Fruit fly (Drosophila melanogaster) whole organism, larva: ENCODE data around the gene CG7714.

ENCODE experiments used
- noc ChIP-seq: fragments of 200-800 bp; sonication (Bioruptor generic); optimal IDR thresholded peaks from 3 replicates; lab custom pipeline; 2019; ENCODE audit warnings: missing biosample characterization, mild to moderate bottlenecking, missing genetic modification characterization, moderate library complexity

Gene CG7714

DNA sequence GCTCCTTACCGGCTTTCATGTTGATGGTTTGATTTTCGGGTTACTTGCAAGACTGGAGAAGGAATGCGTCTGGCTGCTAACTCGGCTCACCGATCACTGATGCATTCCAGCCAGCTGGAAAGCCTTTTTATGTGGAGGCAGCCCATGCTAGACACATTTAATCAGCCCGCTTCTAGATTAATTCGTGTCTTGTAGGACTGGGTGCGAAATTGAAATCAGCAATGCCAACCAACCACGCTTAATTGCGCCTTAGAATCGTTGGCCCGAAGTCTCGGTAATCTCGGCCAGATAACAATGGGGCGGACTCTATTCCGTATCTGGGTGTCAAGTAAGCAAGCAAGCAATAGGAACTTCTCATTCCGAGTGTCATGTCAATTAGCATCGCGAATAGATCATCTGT is at the start of gene CG7714:
Gene CG7714 (minus strand): TSS at position 101 of the 400 bp plus-strand sequence.
- no peak for TF ChIP-seq noc (tag; lab: Kevin White, UChicago)

DNA sequence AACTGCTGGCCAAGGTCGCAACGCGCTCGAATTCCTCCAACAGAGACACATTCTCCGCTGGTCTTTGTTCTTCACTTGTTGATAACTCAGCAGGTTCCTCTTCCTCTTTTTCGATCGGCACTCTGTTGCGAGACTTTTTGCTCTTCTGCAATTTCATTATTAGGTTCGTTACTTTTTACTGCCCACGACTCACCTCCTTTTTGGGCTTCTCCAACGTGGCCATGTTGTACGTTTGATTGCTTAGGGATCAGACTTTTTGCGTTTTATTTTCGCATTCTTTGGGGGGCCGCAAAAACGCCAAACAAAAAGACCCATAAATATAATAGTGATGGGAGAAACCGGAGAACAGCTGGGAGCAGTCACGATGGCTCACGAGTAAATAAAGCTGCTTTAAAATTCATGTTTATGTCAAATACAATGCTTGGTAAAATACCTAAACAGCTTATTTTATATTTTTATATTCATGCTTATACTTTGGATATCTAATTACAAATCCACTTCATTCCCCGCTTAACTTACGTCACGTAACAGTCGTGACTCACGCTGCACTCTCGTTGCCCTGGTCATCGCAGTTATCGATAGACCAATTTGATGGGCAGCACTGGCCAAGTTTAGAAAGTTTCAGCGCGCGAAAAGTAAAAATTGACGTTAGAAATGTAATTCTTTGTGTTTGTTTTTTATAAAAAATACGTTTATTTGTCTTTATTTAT is 32.5 kb upstream of the CG7714 start, which contains the start of gene Epg5:
Gene Epg5 (minus strand): TSS at position 326 of the 710 bp plus-strand sequence.
- TF ChIP-seq noc (tag; lab: Kevin White, UChicago): no peak

DNA sequence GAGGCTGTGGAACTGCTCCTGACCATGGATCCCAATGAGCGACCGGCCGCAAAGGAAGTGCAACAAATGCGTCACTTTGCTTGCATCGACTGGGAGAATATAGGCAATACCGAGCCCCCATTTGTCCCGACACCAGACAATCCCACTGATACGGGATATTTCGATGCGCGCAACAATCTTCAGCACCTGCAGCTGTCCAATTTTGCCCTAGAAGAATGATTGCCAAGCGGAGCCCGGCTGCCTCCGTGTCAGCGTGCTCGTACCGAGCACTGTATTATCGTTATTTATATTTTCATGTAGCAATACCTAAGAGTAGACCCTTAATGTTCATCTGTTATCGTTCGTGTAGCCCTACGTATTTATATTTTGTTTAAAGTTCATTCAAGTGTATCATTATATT is 23.6 kb upstream of the CG7714 start:
- TF ChIP-seq noc (tag; lab: Kevin White, UChicago): no peak

- TF ChIP-seq noc (tag; lab: Kevin White, UChicago): no peak
Measured at dm6 chr3R:18748087-18748486, 21.9 kb upstream of the CG7714 start.

dm6 chr3R:18745961-18746468 is 19.8 kb upstream of the CG7714 start, which contains the start of the genes PGS1 and gwl:
PGS1 (minus strand) TSS chr3R:18746041.
gwl (plus strand) TSS chr3R:18746370.
- TF ChIP-seq noc (tag; lab: Kevin White, UChicago): no peak

DNA sequence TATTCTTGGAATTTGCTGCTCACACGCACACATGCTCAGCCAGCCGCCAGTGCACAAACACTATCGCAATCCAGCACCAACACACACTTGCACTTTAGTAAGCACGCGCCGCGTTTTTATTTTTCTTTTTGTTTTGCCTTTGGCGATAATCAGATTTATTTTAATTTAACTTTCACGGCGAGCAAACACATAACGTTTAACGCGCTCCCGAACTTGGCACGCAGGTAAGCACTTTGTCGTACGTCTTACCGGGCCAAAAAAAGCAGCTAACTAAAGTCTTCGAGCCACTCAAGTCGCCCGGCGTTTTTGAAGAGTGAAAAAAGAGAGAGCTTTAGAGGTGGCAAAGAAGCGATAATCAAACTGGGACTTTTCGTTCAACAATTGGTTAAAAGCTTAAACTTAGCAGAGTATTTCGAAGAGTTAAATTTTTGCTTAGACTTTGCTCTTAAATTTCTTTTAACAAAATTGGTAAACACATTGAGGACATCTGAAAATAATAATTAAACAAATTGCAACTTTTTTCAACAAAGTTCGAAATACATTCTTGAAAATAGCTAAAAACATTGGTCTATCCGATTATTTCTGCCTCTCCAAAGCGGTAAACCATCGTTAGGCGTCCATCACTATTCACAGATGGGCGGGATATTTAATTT is 17.2 kb upstream of the CG7714 start, which contains the start of gene Mekk1:
Gene Mekk1 (minus strand): TSS at position 325 of the 653 bp plus-strand sequence.
- peak; percentile 62 for TF ChIP-seq noc (tag; lab: Kevin White, UChicago)

DNA sequence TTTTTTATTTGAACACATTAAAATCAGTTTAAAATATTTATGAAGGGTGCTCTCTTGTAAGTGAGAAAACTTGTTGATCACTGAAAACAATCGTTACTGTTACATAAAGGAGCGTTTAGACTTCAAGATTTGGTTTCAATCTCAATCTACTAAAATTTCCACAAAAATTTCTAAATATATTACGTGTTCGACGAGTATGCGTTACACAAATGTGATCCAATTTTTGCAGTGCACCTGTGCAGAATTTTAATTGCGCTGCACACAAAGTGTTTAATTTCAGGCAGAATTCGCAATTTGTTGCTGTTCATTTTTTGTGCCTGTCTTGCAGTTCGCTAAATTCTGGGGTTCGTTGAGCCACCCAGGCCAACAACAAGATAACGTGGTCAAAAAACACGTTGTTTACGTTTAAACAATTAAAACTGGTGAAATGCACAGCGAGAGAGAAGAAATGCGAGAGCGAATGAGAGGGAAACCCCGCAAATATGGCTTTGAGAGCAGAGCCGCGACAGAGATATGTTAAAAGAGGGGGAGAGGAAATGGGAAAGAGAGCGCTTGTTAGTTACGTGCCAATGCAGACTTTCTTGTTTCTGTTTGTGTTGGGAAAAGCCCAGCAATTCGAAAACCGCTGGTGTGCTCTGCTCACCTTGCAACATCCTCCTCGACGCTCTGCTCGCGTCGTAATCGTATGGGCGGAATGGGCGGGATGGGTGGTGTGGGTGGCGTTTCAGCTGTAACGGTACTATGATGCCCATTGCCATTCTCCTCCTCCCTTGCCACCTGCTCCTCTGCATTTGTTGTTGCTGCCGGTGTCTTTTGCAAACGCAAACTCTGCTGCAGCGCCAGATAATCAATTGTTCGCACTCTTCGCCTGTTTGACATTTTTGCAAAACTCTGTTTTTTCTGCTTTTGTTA is 16.4 kb upstream of the CG7714 start:
- TF ChIP-seq noc (tag; lab: Kevin White, UChicago): no peak

DNA sequence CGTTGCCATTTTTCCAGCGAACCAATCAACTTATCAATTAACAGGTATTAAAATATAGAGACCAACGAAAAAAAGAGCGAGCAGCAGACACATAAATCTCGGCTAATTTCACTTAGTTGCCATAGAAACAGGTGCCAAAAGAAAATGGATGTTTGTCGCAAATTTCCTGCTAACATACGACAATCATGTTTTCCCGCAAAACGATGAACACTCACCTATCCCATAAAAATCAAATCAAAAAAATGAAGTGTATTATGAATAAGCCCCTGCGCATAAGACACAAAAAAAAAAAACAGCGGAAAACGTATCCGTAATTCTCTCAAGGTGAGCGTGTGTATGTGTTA is 15.6 kb upstream of the CG7714 start:
- TF ChIP-seq noc (tag; lab: Kevin White, UChicago): no peak

dm6 chr3R:18741027-18741843 is 15.0 kb upstream of the CG7714 start:
- peak; percentile 99 for TF ChIP-seq noc (tag; lab: Kevin White, UChicago)

dm6 chr3R:18739978-18740954 is 14.0 kb upstream of the CG7714 start:
- peak; percentile 63 for TF ChIP-seq noc (tag; lab: Kevin White, UChicago)

dm6 chr3R:18739435-18739977 is 13.3 kb upstream of the CG7714 start:
- no peak for TF ChIP-seq noc (tag; lab: Kevin White, UChicago)

dm6 chr3R:18738705-18739434 is 12.6 kb upstream of the CG7714 start:
- TF ChIP-seq noc (tag; lab: Kevin White, UChicago): no peak

DNA sequence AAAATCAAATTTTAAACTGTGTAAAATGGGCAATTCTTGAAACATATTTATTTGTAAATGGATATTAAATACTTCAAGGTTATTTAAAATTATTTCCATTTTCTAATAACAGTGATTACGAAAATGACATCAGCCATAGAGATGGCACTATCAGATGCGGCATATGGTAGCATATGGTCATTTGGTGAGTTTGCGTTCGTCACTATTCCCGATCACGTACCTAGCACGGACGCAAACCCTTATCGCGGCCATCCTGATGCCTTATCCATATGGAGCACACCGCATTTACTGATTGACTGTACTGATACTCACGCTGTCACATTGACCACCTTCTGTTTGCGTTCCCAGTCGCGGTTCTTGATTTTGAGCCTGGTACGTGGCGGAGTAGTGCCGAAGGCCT is 11.9 kb upstream of the CG7714 start:
- no peak for TF ChIP-seq noc (tag; lab: Kevin White, UChicago)
